Fruit fly (Drosophila melanogaster) whole organism, embryonic: ENCODE results near the gene hook.

Experiments
- Bgb ChIP-seq: fragments of 200-800 bp; sonication (Bioruptor generic); IDR thresholded peaks from 2 replicates; pipeline ENCODE4 v1.3.6; 2022; ENCODE audit warnings: missing biosample characterization, missing genetic modification characterization; ENCODE audit not compliant: partially characterized antibody
- CG11085 ChIP-seq: fragments of 200-800 bp; sonication (Bioruptor generic); IDR thresholded peaks from 2 replicates; pipeline ENCODE4 v1.3.6; 2022; ENCODE audit warnings: missing biosample characterization, missing genetic modification characterization
- CG1233 ChIP-seq: fragments of 200-800 bp; sonication (Bioruptor generic); optimal IDR thresholded peaks from 4 replicates; lab custom pipeline; 2018; ENCODE audit warnings: missing biosample characterization, mild to moderate bottlenecking, missing genetic modification characterization
- CG12659 ChIP-seq: fragments of 200-800 bp; sonication (Bioruptor generic); optimal IDR thresholded peaks from 3 replicates; lab custom pipeline; 2017; ENCODE audit warnings: mild to moderate bottlenecking, missing biosample characterization, missing genetic modification reagents, missing genetic modification characterization
- CG12769 ChIP-seq: fragments of 200-800 bp; sonication (Bioruptor generic); optimal IDR thresholded peaks from 2 replicates; lab custom pipeline; 2019; ENCODE audit warnings: missing biosample characterization, mild to moderate bottlenecking, missing genetic modification characterization, moderate library complexity
- CG15479 ChIP-seq: fragments of 200-800 bp; sonication (Bioruptor generic); optimal IDR thresholded peaks from 3 replicates; lab custom pipeline; 2019; ENCODE audit warnings: missing biosample characterization, mild to moderate bottlenecking, missing genetic modification characterization, moderate library complexity
- CG15514 ChIP-seq: fragments of 200-800 bp; sonication (Bioruptor generic); optimal IDR thresholded peaks from 3 replicates; lab custom pipeline; 2017; ENCODE audit warnings: missing biosample characterization, missing genetic modification characterization, mild to moderate bottlenecking, moderate library complexity, missing genetic modification reagents
- CG18476 ChIP-seq: fragments of 200-800 bp; sonication (Bioruptor generic); optimal IDR thresholded peaks from 2 replicates; lab custom pipeline; 2016; ENCODE audit warnings: missing biosample characterization, mild to moderate bottlenecking, missing genetic modification characterization
- CG18619 ChIP-seq: fragments of 200-800 bp; sonication (Bioruptor generic); optimal IDR thresholded peaks from 3 replicates; lab custom pipeline; 2017; ENCODE audit warnings: missing biosample characterization, mild to moderate bottlenecking, missing genetic modification characterization
- CG2199 ChIP-seq: fragments of 200-800 bp; sonication (Bioruptor generic); IDR thresholded peaks from 3 replicates; pipeline ENCODE4 v1.3.6; 2022; ENCODE audit warnings: missing biosample characterization, missing genetic modification characterization
- CG34224 ChIP-seq: fragments of 200-800 bp; sonication (Bioruptor generic); IDR thresholded peaks from 3 replicates; pipeline ENCODE4 v1.3.6; 2022; ENCODE audit warnings: missing biosample characterization, missing genetic modification characterization; ENCODE audit not compliant: partially characterized antibody
- CG3995 ChIP-seq: fragments of 200-800 bp; sonication (Bioruptor generic); optimal IDR thresholded peaks from 3 replicates; lab custom pipeline; 2016; ENCODE audit warnings: missing biosample characterization, missing genetic modification characterization
- CG4404 ChIP-seq: fragments of 200-800 bp; sonication (Bioruptor generic); IDR thresholded peaks from 2 replicates; pipeline ENCODE4 v1.3.6; 2022; ENCODE audit warnings: missing biosample characterization, missing genetic modification characterization
- CG5953 ChIP-seq: fragments of 200-800 bp; sonication (Bioruptor generic); IDR thresholded peaks from 2 replicates; pipeline ENCODE4 v1.3.6; 2022; ENCODE audit warnings: missing biosample characterization, missing genetic modification characterization
- CG6272 ChIP-seq: fragments of 200-800 bp; sonication (Bioruptor generic); IDR thresholded peaks from 2 replicates; pipeline ENCODE4 v1.3.6; 2022; ENCODE audit warnings: missing biosample characterization, missing genetic modification characterization
- CG6683 ChIP-seq: fragments of 200-800 bp; sonication (Bioruptor generic); optimal IDR thresholded peaks from 2 replicates; lab custom pipeline; 2017; ENCODE audit warnings: missing biosample characterization, mild to moderate bottlenecking, missing genetic modification characterization, missing genetic modification reagents
- CG7372 ChIP-seq: fragments of 200-800 bp; sonication (Bioruptor generic); IDR thresholded peaks from 2 replicates; pipeline ENCODE4 v1.3.6; 2022; ENCODE audit warnings: missing biosample characterization, missing genetic modification characterization
- CG8359 ChIP-seq: fragments of 200-800 bp; sonication (Bioruptor generic); optimal IDR thresholded peaks from 2 replicates; lab custom pipeline; 2017; ENCODE audit warnings: missing biosample characterization, mild to moderate bottlenecking, missing genetic modification characterization, borderline replicate concordance
- CG8924 ChIP-seq: fragments of 200-800 bp; optimal IDR thresholded peaks from 3 replicates; lab custom pipeline; 2019; ENCODE audit warnings: missing biosample characterization, mild to moderate bottlenecking, missing genetic modification characterization, moderate library complexity
- CG9437 ChIP-seq: fragments of 200-800 bp; sonication (Bioruptor generic); optimal IDR thresholded peaks from 2 replicates; lab custom pipeline; 2018; ENCODE audit warnings: missing biosample characterization, mild to moderate bottlenecking, missing genetic modification characterization
- CHES-1-like ChIP-seq: fragments of 200-800 bp; sonication (Bioruptor generic); optimal IDR thresholded peaks from 2 replicates; lab custom pipeline; 2016; ENCODE audit warnings: missing biosample characterization, missing genetic modification characterization
- D ChIP-seq, 2 experiments: fragments of 200-800 bp in 1 of 2; fragments of >200 bp in 1 of 2; sonication (Bioruptor generic) in 1 of 2; optimal IDR thresholded peaks; 2 replicates in 1 of 2; 3 replicates in 1 of 2; lab custom pipeline; 2017; ENCODE audit warnings: mild to moderate bottlenecking in 1 of 2, missing biosample characterization in 1 of 2, missing genetic modification characterization in 1 of 2, missing genetic modification reagents in 1 of 2
- HLHmδ ChIP-seq: fragments of 200-800 bp; sonication (Bioruptor generic); optimal IDR thresholded peaks from 2 replicates; lab custom pipeline; 2018; ENCODE audit warnings: missing biosample characterization, mild to moderate bottlenecking, missing genetic modification characterization, moderate library complexity
- Hmx ChIP-seq: fragments of 200-800 bp; sonication (Bioruptor generic); optimal IDR thresholded peaks from 2 replicates; lab custom pipeline; 2016; ENCODE audit warnings: missing biosample characterization, missing genetic modification characterization
- Hr39 ChIP-seq: fragments of >200 bp; optimal IDR thresholded peaks from 2 replicates; lab custom pipeline; 2017
- Jarid2 ChIP-seq: fragments of 200-800 bp; sonication (Bioruptor generic); optimal IDR thresholded peaks from 3 replicates; lab custom pipeline; 2017; ENCODE audit warnings: mild to moderate bottlenecking, missing biosample characterization, missing genetic modification reagents, missing genetic modification characterization
- Lpt ChIP-seq: fragments of >200 bp; optimal IDR thresholded peaks from 2 replicates; lab custom pipeline; 2018; ENCODE audit warnings: missing biosample characterization, missing genetic modification characterization
- Med ChIP-seq: fragments of 200-800 bp; sonication (Bioruptor generic); peaks from one replicate; lab custom pipeline; 2016; ENCODE audit warnings: missing biosample characterization, missing genetic modification characterization, mild to moderate bottlenecking, inconsistent platforms, moderate library complexity
- NFAT ChIP-seq: fragments of 200-800 bp; sonication (Bioruptor generic); IDR thresholded peaks from 2 replicates; pipeline ENCODE4 v1.3.6; 2022; ENCODE audit warnings: missing biosample characterization, missing genetic modification characterization
- Nf-YB ChIP-seq: fragments of 200-800 bp; sonication (Bioruptor generic); optimal IDR thresholded peaks from 3 replicates; lab custom pipeline; 2019; ENCODE audit warnings: missing biosample characterization, mild to moderate bottlenecking, missing genetic modification characterization, moderate library complexity
- Tbp ChIP-seq: fragments of >200 bp; optimal IDR thresholded peaks from 2 replicates; lab custom pipeline; 2018; ENCODE audit warnings: missing biosample characterization, missing genetic modification characterization
- ab ChIP-seq: fragments of 200-800 bp; sonication (Bioruptor generic); optimal IDR thresholded peaks from 2 replicates; lab custom pipeline; 2016; ENCODE audit warnings: missing biosample characterization, missing genetic modification characterization
- bsh ChIP-seq, 2 experiments: fragments of 200-800 bp; sonication (Bioruptor generic); optimal IDR thresholded peaks; 2 replicates each; lab custom pipeline; 2017 to 2018; ENCODE audit warnings: mild to moderate bottlenecking in 2 of 2, missing biosample characterization in 2 of 2, missing genetic modification characterization in 2 of 2, moderate library complexity in 1 of 2
- cas ChIP-seq: fragments of 200-800 bp; sonication (Bioruptor generic); IDR thresholded peaks from 2 replicates; pipeline ENCODE4 v1.3.6; 2022; ENCODE audit warnings: missing biosample characterization, missing genetic modification characterization
- cwo ChIP-seq: fragments of 200-800 bp; sonication (Bioruptor generic); optimal IDR thresholded peaks from 3 replicates; lab custom pipeline; 2017; ENCODE audit warnings: missing biosample characterization, missing genetic modification characterization, mild to moderate bottlenecking, moderate library complexity, missing genetic modification reagents
- dimm ChIP-seq: fragments of 200-800 bp; sonication (Bioruptor generic); IDR thresholded peaks from 2 replicates; pipeline ENCODE4 v1.3.6; 2022; ENCODE audit warnings: missing biosample characterization, missing genetic modification characterization
- dm ChIP-seq: fragments of 200-800 bp; sonication (Bioruptor generic); optimal IDR thresholded peaks from 3 replicates; lab custom pipeline; 2016; ENCODE audit warnings: missing biosample characterization, missing genetic modification characterization
- gce ChIP-seq: fragments of 200-800 bp; sonication (Bioruptor generic); IDR thresholded peaks from 3 replicates; pipeline ENCODE4 v1.3.6; 2022; ENCODE audit warnings: missing biosample characterization, missing genetic modification characterization
- inv ChIP-seq: fragments of 200-800 bp; sonication (Bioruptor generic); IDR thresholded peaks from 2 replicates; pipeline ENCODE4 v1.3.6; 2022; ENCODE audit warnings: missing biosample characterization, missing genetic modification characterization; ENCODE audit not compliant: partially characterized antibody
- lmd ChIP-seq: fragments of 200-800 bp; sonication (Bioruptor generic); IDR thresholded peaks from 2 replicates; pipeline ENCODE4 v1.3.6; 2022; ENCODE audit warnings: missing biosample characterization, missing genetic modification characterization
- nerfin-1 ChIP-seq: fragments of 200-800 bp; sonication (Bioruptor generic); optimal IDR thresholded peaks from 3 replicates; lab custom pipeline; 2019; ENCODE audit warnings: missing biosample characterization, mild to moderate bottlenecking, missing genetic modification characterization, moderate library complexity
- pum ChIP-seq: fragments of 200-800 bp; sonication (Bioruptor generic); optimal IDR thresholded peaks from 2 replicates; lab custom pipeline; 2016; ENCODE audit warnings: missing biosample characterization, missing genetic modification characterization
- row ChIP-seq: fragments of 200-800 bp; sonication (Bioruptor generic); IDR thresholded peaks from 3 replicates; pipeline ENCODE4 v1.3.6; 2022; ENCODE audit warnings: missing biosample characterization, missing genetic modification characterization
- tup ChIP-seq: fragments of 200-800 bp; sonication (Bioruptor generic); optimal IDR thresholded peaks from 2 replicates; lab custom pipeline; 2016; ENCODE audit warnings: missing biosample characterization, mild to moderate bottlenecking, missing genetic modification characterization, moderate library complexity
- tx ChIP-seq: fragments of 200-800 bp; sonication (Bioruptor generic); optimal IDR thresholded peaks from 2 replicates; lab custom pipeline; 2016; ENCODE audit warnings: missing biosample characterization, missing genetic modification characterization
- zen ChIP-seq: fragments of 200-800 bp; sonication (Bioruptor generic); optimal IDR thresholded peaks from 3 replicates; lab custom pipeline; 2018; ENCODE audit warnings: missing biosample characterization, mild to moderate bottlenecking, missing genetic modification characterization, moderate library complexity
- zf30C ChIP-seq: fragments of 200-800 bp; sonication (Bioruptor generic); optimal IDR thresholded peaks from 3 replicates; lab custom pipeline; 2018; ENCODE audit warnings: missing biosample characterization, mild to moderate bottlenecking, missing genetic modification characterization

hook gene

DNA sequence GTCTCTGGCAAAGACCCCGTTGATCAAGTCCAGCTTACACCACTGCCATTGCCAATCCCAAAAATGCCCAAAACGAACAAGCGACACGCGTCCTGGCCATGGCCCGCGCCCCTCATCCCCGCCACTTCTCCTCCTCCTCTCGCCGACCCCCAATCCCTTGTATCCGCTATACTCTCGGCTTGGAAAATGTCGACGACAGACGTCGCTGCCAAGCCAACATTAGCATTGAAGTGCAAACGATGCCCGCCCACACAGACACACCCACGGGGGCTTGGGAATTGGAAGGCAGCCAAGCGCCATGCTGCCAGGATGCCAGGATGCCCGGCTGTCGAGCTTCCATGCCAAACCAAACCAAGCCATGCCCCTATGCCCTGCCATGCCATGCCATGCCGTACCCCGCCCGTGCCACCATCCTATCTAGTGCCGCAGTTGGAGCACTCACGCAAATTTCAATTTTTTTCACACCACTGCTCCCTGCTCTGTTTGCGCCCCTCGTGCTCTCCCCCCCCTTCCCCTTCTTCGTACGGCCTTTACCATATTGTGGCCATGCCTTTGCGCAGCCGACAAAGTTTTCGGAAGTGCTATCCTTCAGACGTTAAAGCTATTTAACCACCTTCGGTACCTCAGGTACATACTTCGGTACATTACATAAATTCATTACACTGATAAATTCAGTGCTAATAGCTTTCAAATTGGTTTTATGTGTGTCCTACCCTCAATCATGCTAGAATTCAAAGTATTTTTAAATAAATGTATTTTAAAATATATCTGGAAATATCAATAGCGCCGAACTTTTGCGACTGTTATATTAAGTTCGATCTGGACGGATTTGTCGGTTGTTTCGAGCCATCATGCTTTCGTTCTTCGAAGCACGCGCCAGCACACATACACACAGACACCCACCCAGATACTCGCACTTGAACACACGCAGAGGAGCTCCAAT, 11.7 kb downstream of the hook start (continued):
- peak; percentile 76 for TF ChIP-seq lmd (GFP tag; lab: Robert Waterston, UW)
- TF ChIP-seq nerfin-1 (tag; lab: Kevin White, UChicago): peak; percentile 63
- TF ChIP-seq tx (GFP tag; lab: Kevin White, UChicago): no peak
- peak; percentile 66 for TF ChIP-seq CG7372
- TF ChIP-seq CG3995 (GFP tag; lab: Kevin White, UChicago): no peak
- no peak for TF ChIP-seq tup (GFP tag; lab: Kevin White, UChicago)
- TF ChIP-seq Jarid2 (GFP tag; lab: Kevin White, UChicago): peak; percentile 41
- no peak for TF ChIP-seq CG4404 (GFP tag; lab: Robert Waterston, UW)
- TF ChIP-seq dimm (GFP tag; lab: Robert Waterston, UW): no peak
- peak; percentile 63 for TF ChIP-seq CG6683
- TF ChIP-seq CG11085: 0 out of 2 replicates have a peak, but pooled peaks have one; percentile 25
- TF ChIP-seq CG12659 (GFP tag; lab: Kevin White, UChicago): peak; percentile 85
- TF ChIP-seq CG34224 (GFP tag; lab: Robert Waterston, UW): no peak
- TF ChIP-seq cwo (GFP tag; lab: Kevin White, UChicago): peak; percentile 82
- TF ChIP-seq dm (GFP tag; lab: Kevin White, UChicago): no peak
- peak; percentile 35 for TF ChIP-seq pum (GFP tag; lab: Kevin White, UChicago)
- TF ChIP-seq bsh (GFP tag; optimal IDR thresholded peaks at IDR 0.05; lab: Kevin White, UChicago): peak; percentile 81 to 82
- no peak for TF ChIP-seq Bgb (GFP tag; lab: Robert Waterston, UW)
- TF ChIP-seq CHES-1-like (GFP tag; lab: Kevin White, UChicago): peak; percentile 35
- TF ChIP-seq CG15479: no peak
- no peak for TF ChIP-seq inv (GFP tag; lab: Robert Waterston, UW)
- TF ChIP-seq ab (GFP tag; lab: Kevin White, UChicago): no peak
- no peak for TF ChIP-seq Hmx (GFP tag; lab: Kevin White, UChicago)
- no peak for TF ChIP-seq zf30C (GFP tag; lab: Kevin White, UChicago)
- peak; percentile 89 for TF ChIP-seq CG8924 (tag; lab: Kevin White, UChicago)
- peak; percentile 87 for TF ChIP-seq row (GFP tag; lab: Robert Waterston, UW)
- TF ChIP-seq zen (tag; lab: Kevin White, UChicago): peak; percentile 4
- TF ChIP-seq HLHmδ (GFP tag; lab: Kevin White, UChicago): no peak
- peak; percentile 59; the same call in 1 of the 3 replicates for TF ChIP-seq gce
- TF ChIP-seq Tbp (GFP tag; lab: Kevin White, UChicago): no peak
- TF ChIP-seq CG18476 (GFP tag; lab: Kevin White, UChicago): peak; percentile 39
- peak; percentile 28 for TF ChIP-seq CG8359 (GFP tag; lab: Kevin White, UChicago)
- TF ChIP-seq cas (GFP tag; lab: Robert Waterston, UW): no peak; the same call in 1 of the 2 replicates
- 0 out of 2 replicates have a peak, but pooled peaks have one; percentile 21 for TF ChIP-seq NFAT (GFP tag; lab: Robert Waterston, UW)
- TF ChIP-seq CG6272 (GFP tag; lab: Robert Waterston, UW): no peak
- 0 out of 3 replicates have a peak, but pooled peaks have one; percentile 43 for TF ChIP-seq CG2199 (GFP tag; lab: Robert Waterston, UW)
- TF ChIP-seq D (optimal IDR thresholded peaks at IDR 0.05; lab: Kevin White, UChicago): no peak
- peak; percentile 68 for TF ChIP-seq D (GFP tag; optimal IDR thresholded peaks at IDR 0.05; lab: Kevin White, UChicago)
- no peak for TF ChIP-seq Lpt (GFP tag; lab: Kevin White, UChicago)
- TF ChIP-seq CG5953: no peak
- peak; percentile 76 for TF ChIP-seq CG9437 (GFP tag; lab: Kevin White, UChicago)
- peak; percentile 58 for TF ChIP-seq Nf-YB (GFP tag; lab: Kevin White, UChicago)
- peak; percentile 43 for TF ChIP-seq CG15514 (GFP tag; lab: Kevin White, UChicago)
- no peak for TF ChIP-seq CG12769 (tag; lab: Kevin White, UChicago)
- peak; percentile 73 for TF ChIP-seq Med (GFP tag; lab: Kevin White, UChicago)
- TF ChIP-seq CG1233 (GFP tag; lab: Kevin White, UChicago): peak; percentile 65
- no peak for TF ChIP-seq Hr39 (lab: Kevin White, UChicago)
- peak; percentile 84 for TF ChIP-seq CG18619 (GFP tag; lab: Kevin White, UChicago)
